Worm (Caenorhabditis elegans) whole organism, mixed stage, embryonic: Measurements from ENCODE around the gene C36C9.5.

Experiments used
- cnd-1 ChIP-seq: fragments of 200-800 bp; sonication (Bioruptor generic); optimal IDR thresholded peaks from 2 replicates; lab custom pipeline; 2018; ENCODE audit warnings: mild to moderate bottlenecking, missing genetic modification characterization, missing compliant biosample characterization
- elt-1 ChIP-seq: sonication (generic microtip); optimal IDR thresholded peaks from 2 replicates; lab custom pipeline; 2017; ENCODE audit warnings: missing genetic modification characterization, mild to moderate bottlenecking, missing compliant biosample characterization, antibody characterized with exemption, moderate library complexity, borderline replicate concordance; ENCODE audit not compliant: insufficient read depth
- nhr-237 ChIP-seq: fragments of 150-350 bp; optimal IDR thresholded peaks from 2 replicates; lab custom pipeline; 2014; ENCODE audit warnings: missing biosample characterization, missing genetic modification characterization
- ztf-11 ChIP-seq: fragments of 150-350 bp; optimal IDR thresholded peaks from 2 replicates; lab custom pipeline; 2014; ENCODE audit warnings: missing biosample characterization, missing genetic modification characterization

DNA sequence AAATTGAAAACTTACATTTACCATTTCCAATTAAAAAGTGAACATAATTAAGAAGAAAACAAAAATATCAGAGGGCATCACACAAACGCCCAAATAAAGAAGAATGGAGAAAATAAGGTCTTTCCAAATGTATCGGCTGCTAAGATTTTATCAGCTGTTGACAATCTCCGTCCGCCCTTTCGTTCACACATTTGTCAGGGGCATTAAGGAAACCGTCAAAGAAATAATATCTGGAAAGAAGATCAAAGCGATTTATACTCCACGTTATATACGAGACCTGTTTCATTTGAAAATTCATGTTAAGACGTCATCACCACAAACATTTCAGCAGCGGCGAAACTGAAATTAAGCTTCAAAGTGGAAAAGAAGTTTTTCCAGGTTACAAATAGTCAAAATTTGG lies 8.8 kb upstream of the C36C9.5 start, which contains the start of gene fbxa-52:
- TF ChIP-seq nhr-237 (tag; lab: Kevin White, UChicago) (no peak), ztf-11 (no peak), elt-1 (tag; lab: Kevin White, UChicago) (no peak), cnd-1 (tag; lab: Kevin White, UChicago) (no peak)
